Fruit fly (Drosophila melanogaster): ENCODE data around the gene CG45413.

CG45413 gene

dm6 chr3L:6934799-6935318 lies 3.1 kb upstream of the CG45413 start:
- TF ChIP-seq CG17801 (GFP tag; optimal IDR thresholded peaks at IDR 0.05; ENCODE audit: partially characterized antibody) = no peak

dm6 chr3L:6932626-6933025 lies 876 bp upstream of the CG45413 start, which contains the start of gene CG14820:
Gene CG14820, plus strand, starts transcription at chr3L:6932926.
- TF ChIP-seq CG17801 (GFP tag; optimal IDR thresholded peaks at IDR 0.05; ENCODE audit: partially characterized antibody) = no peak

dm6 chr3L:6925843-6926242 lies 5.9 kb downstream of the CG45413 start:
- no peak for TF ChIP-seq CG17801 (GFP tag; optimal IDR thresholded peaks at IDR 0.05; ENCODE audit: partially characterized antibody)

dm6 chr3L:6919213-6919612 lies 12.5 kb downstream of the CG45413 start:
- no peak for TF ChIP-seq CG17801 (GFP tag; optimal IDR thresholded peaks at IDR 0.05; ENCODE audit: partially characterized antibody)

- no peak for TF ChIP-seq CG17801 (GFP tag; optimal IDR thresholded peaks at IDR 0.05; ENCODE audit: partially characterized antibody)
Observed at dm6 chr3L:6914776-6915175, 17.0 kb downstream of the CG45413 start, which contains the start of gene Prat2. Gene Prat2, minus strand, starts transcription at chr3L:6914876.

- no peak for TF ChIP-seq CG17801 (GFP tag; optimal IDR thresholded peaks at IDR 0.05; ENCODE audit: partially characterized antibody)
Observed at dm6 chr3L:6913823-6914222, 17.9 kb downstream of the CG45413 start.

- TF ChIP-seq CG17801 (GFP tag; optimal IDR thresholded peaks at IDR 0.05; ENCODE audit: partially characterized antibody) = no peak
Observed at dm6 chr3L:6911219-6911618, 20.5 kb downstream of the CG45413 start.

- TF ChIP-seq CG17801 (GFP tag; optimal IDR thresholded peaks at IDR 0.05; ENCODE audit: partially characterized antibody) = no peak
Observed at dm6 chr3L:6906758-6907157, 25.0 kb downstream of the CG45413 start.

- no peak for TF ChIP-seq CG17801 (GFP tag; optimal IDR thresholded peaks at IDR 0.05; ENCODE audit: partially characterized antibody)
Observed at dm6 chr3L:6903985-6904384, 27.8 kb downstream of the CG45413 start.

dm6 chr3L:6899286-6899685 lies 32.5 kb downstream of the CG45413 start:
- no peak for TF ChIP-seq CG17801 (GFP tag; optimal IDR thresholded peaks at IDR 0.05; ENCODE audit: partially characterized antibody)

dm6 chr3L:6885666-6886335 lies 45.9 kb downstream of the CG45413 start:
- no peak for TF ChIP-seq CG17801 (GFP tag; optimal IDR thresholded peaks at IDR 0.05; ENCODE audit: partially characterized antibody)

- TF ChIP-seq CG17801 (GFP tag; optimal IDR thresholded peaks at IDR 0.05; ENCODE audit: partially characterized antibody) = no peak
Observed at dm6 chr3L:6884869-6885494, 46.8 kb downstream of the CG45413 start.

Measured in ovary, adult (tissue).